Worm (Caenorhabditis elegans) whole organism, young adult: ENCODE measurements around the gene ZC13.1.

ENCODE experiments used
- F55B11.4 ChIP-seq: sonication (generic microtip); optimal IDR thresholded peaks from 2 replicates; lab custom pipeline; 2016; ENCODE audit warnings: missing compliant biosample characterization, missing genetic modification characterization, borderline replicate concordance; ENCODE audit not compliant: insufficient read depth
- attf-3 ChIP-seq: fragments of 200-800 bp; sonication (Bioruptor generic); conservative IDR thresholded peaks from 2 replicates; pipeline ENCODE4 v1.3.6; 2022; ENCODE audit warnings: missing genetic modification reagents, missing genetic modification characterization, missing compliant biosample characterization

ce11 chrX:853604-854003 is 23.4 kb upstream of the ZC13.1 start:
- TF ChIP-seq F55B11.4 (tag; lab: Kevin White, UChicago) = no peak
- no peak for TF ChIP-seq attf-3 (GFP tag; lab: Robert Waterston, UW)
